Worm (Caenorhabditis elegans) whole organism, mixed stage, embryonic: Measurements from ENCODE around the gene C16C8.26.

Source experiments
- ceh-83 ChIP-seq: fragments of 200-800 bp; sonication (Bioruptor generic); optimal IDR thresholded peaks from 2 replicates; lab custom pipeline; 2018; ENCODE audit warnings: mild to moderate bottlenecking, missing genetic modification characterization, missing compliant biosample characterization
- elt-3 ChIP-seq: fragments of 150-350 bp; optimal IDR thresholded peaks from 2 replicates; lab custom pipeline; 2014; ENCODE audit warnings: missing biosample characterization, missing genetic modification characterization
- lin-13 ChIP-seq: fragments of 150-350 bp; optimal IDR thresholded peaks from 2 replicates; lab custom pipeline; 2014; ENCODE audit warnings: missing biosample characterization, missing genetic modification characterization
- nhr-12 ChIP-seq: fragments of 150-350 bp; optimal IDR thresholded peaks from 2 replicates; lab custom pipeline; 2014; ENCODE audit warnings: missing biosample characterization, missing genetic modification characterization
- nhr-76 ChIP-seq: sonication (generic microtip); optimal IDR thresholded peaks from 2 replicates; lab custom pipeline; 2017; ENCODE audit warnings: missing biosample characterization, missing genetic modification characterization
- sem-2 ChIP-seq: fragments of 200-800 bp; sonication (Bioruptor generic); optimal IDR thresholded peaks from 2 replicates; lab custom pipeline; 2018; ENCODE audit warnings: mild to moderate bottlenecking, missing genetic modification characterization, missing compliant biosample characterization

ce11 chrII:3459199-3459598, 1.1 kb upstream of the C16C8.26 start:
- TF ChIP-seq sem-2 (no peak), nhr-76 (no peak), elt-3 (no peak), ceh-83 (GFP tag; lab: Kevin White, UChicago) (no peak), nhr-12 (tag; lab: Kevin White, UChicago) (no peak), lin-13 (tag; lab: Kevin White, UChicago) (no peak)
